Fruit fly (Drosophila melanogaster): Measurements from ENCODE around the gene CG46448.

Gene CG46448

dm6 chr2L:2357228-2357656 lies 34.2 kb upstream of the CG46448 start, which contains the start of gene CG9967 (continued):
- TF ChIP-seq bowl (GFP tag; IDR thresholded peaks at IDR 0.05): no peak
- no peak for TF ChIP-seq croc (GFP tag; conservative IDR thresholded peaks at IDR 0.05)
- no peak for TF ChIP-seq CG10431 (GFP tag; optimal IDR thresholded peaks at IDR 0.05)
- no peak for TF ChIP-seq Camta (GFP tag; optimal IDR thresholded peaks at IDR 0.05)
- no peak for TF ChIP-seq CG10654 (GFP tag; optimal IDR thresholded peaks at IDR 0.05)
- no peak for TF ChIP-seq cad (GFP tag; optimal IDR thresholded peaks at IDR 0.05)
- no peak for TF ChIP-seq sd (tag; optimal IDR thresholded peaks at IDR 0.05)
- TF ChIP-seq chif (GFP tag; optimal IDR thresholded peaks at IDR 0.05): no peak
- TF ChIP-seq Mad (GFP tag; optimal IDR thresholded peaks at IDR 0.05): peak; percentile 35
- TF ChIP-seq gsb (GFP tag; IDR thresholded peaks at IDR 0.05): no peak
- TF ChIP-seq kah (GFP tag; optimal IDR thresholded peaks at IDR 0.05): no peak
- TF ChIP-seq mam (GFP tag; optimal IDR thresholded peaks at IDR 0.05): no peak
- no peak for TF ChIP-seq H15 (GFP tag; IDR thresholded peaks at IDR 0.05)
- no peak for TF ChIP-seq CG2889 (GFP tag; IDR thresholded peaks at IDR 0.05)
- TF ChIP-seq CG17186 (GFP tag; optimal IDR thresholded peaks at IDR 0.05): peak; percentile 36
- TF ChIP-seq Usf (GFP tag; optimal IDR thresholded peaks at IDR 0.05): no peak
- peak; percentile 4 for TF ChIP-seq D19A (tag; optimal IDR thresholded peaks at IDR 0.05)
- no peak for TF ChIP-seq sob (GFP tag; IDR thresholded peaks at IDR 0.05)
- TF ChIP-seq her (GFP tag; optimal IDR thresholded peaks at IDR 0.05): no peak
- TF ChIP-seq B-H1 (GFP tag; IDR thresholded peaks at IDR 0.05): no peak
- TF ChIP-seq CG1792 (GFP tag; optimal IDR thresholded peaks at IDR 0.05): no peak
- TF ChIP-seq CG12744 (GFP tag; optimal IDR thresholded peaks at IDR 0.05): no peak
- TF ChIP-seq Blimp-1 (GFP tag; optimal IDR thresholded peaks at IDR 0.05): no peak
- TF ChIP-seq E2f2 (GFP tag; IDR thresholded peaks at IDR 0.05): peak; percentile 87
- TF ChIP-seq ci (GFP tag; IDR thresholded peaks at IDR 0.05): no peak
- TF ChIP-seq Antp (GFP tag; optimal IDR thresholded peaks at IDR 0.05): no peak
- no peak for TF ChIP-seq CG8359 (GFP tag; optimal IDR thresholded peaks at IDR 0.05; ENCODE audit: borderline replicate concordance)
- no peak for TF ChIP-seq CG8290 (GFP tag; optimal IDR thresholded peaks at IDR 0.05)
- no peak for TF ChIP-seq CG8290 (tag; optimal IDR thresholded peaks at IDR 0.05)
- TF ChIP-seq CG31365 (tag; optimal IDR thresholded peaks at IDR 0.05): no peak
- TF ChIP-seq dpn (GFP tag; optimal IDR thresholded peaks at IDR 0.05): peak in 1 of 2 experiments; percentile 2
- no peak for TF ChIP-seq CG18764 (GFP tag; optimal IDR thresholded peaks at IDR 0.05)
- TF ChIP-seq MTF-1 (GFP tag; optimal IDR thresholded peaks at IDR 0.05; ENCODE audit: borderline replicate concordance): no peak
- TF ChIP-seq D (optimal IDR thresholded peaks at IDR 0.05): no peak
- TF ChIP-seq D (GFP tag; optimal IDR thresholded peaks at IDR 0.05): no peak
- TF ChIP-seq CG33557 (GFP tag; optimal IDR thresholded peaks at IDR 0.05): no peak
- TF ChIP-seq CG9797 (GFP tag; optimal IDR thresholded peaks at IDR 0.05): peak; percentile 13
- TF ChIP-seq stc (GFP tag; IDR thresholded peaks at IDR 0.05): no peak
- TF ChIP-seq CG3065 (GFP tag; optimal IDR thresholded peaks at IDR 0.05): no peak
- TF ChIP-seq Nf-YA (GFP tag; IDR thresholded peaks at IDR 0.05): no peak
- TF ChIP-seq CG31224 (GFP tag; IDR thresholded peaks at IDR 0.05): no peak
- TF ChIP-seq sqz (GFP tag; optimal IDR thresholded peaks at IDR 0.05): no peak
- TF ChIP-seq pan (optimal IDR thresholded peaks at IDR 0.05): no peak
- no peak for TF ChIP-seq pan (GFP tag; optimal IDR thresholded peaks at IDR 0.05 in 1 of 2, IDR thresholded peaks at IDR 0.05 in 1 of 2)
- TF ChIP-seq CG10366 (GFP tag; IDR thresholded peaks at IDR 0.05): no peak
- no peak for TF ChIP-seq CG31388 (GFP tag; optimal IDR thresholded peaks at IDR 0.05)
- TF ChIP-seq usp (GFP tag; optimal IDR thresholded peaks at IDR 0.05): no peak
- TF ChIP-seq CG8388 (GFP tag; optimal IDR thresholded peaks at IDR 0.05): no peak
- TF ChIP-seq CG17568 (GFP tag; optimal IDR thresholded peaks at IDR 0.05): no peak
- peak; percentile 11 for TF ChIP-seq CG17829 (tag; optimal IDR thresholded peaks at IDR 0.05)
- no peak for TF ChIP-seq sisA (GFP tag; IDR thresholded peaks at IDR 0.05)
- TF ChIP-seq Trl (optimal IDR thresholded peaks at IDR 0.05): no peak
- no peak for TF ChIP-seq Trl (GFP tag; optimal IDR thresholded peaks at IDR 0.05)
- TF ChIP-seq Xbp1 (GFP tag; optimal IDR thresholded peaks at IDR 0.05): peak; percentile 2

Measured in whole organism, embryonic.